Worm (Caenorhabditis elegans) whole organism, L4/young adult: ENCODE measurements around the gene anmt-3.

Source experiments
- W03F9.2 ChIP-seq: fragments of 150-350 bp; optimal IDR thresholded peaks from 2 replicates; lab custom pipeline; 2014; ENCODE audit warnings: missing biosample characterization, missing genetic modification characterization
- dao-5 ChIP-seq: sonication (generic microtip); optimal IDR thresholded peaks from 2 replicates; lab custom pipeline; 2016; ENCODE audit warnings: missing genotype, missing genetic modification characterization, moderate library complexity, missing compliant biosample characterization
- him-1 ChIP-seq: sonication (generic microtip); optimal IDR thresholded peaks from 2 replicates; lab custom pipeline; 2016; ENCODE audit warnings: missing genotype, missing genetic modification reagents, missing genetic modification characterization, missing compliant biosample characterization

ce11 chrV:9985227-9985864, 27.2 kb upstream of the anmt-3 start:
- TF ChIP-seq him-1 (tag; lab: Kevin White, UChicago) (no peak), dao-5 (tag; lab: Kevin White, UChicago) (no peak), W03F9.2 (no peak)
